Fruit fly (Drosophila melanogaster) whole organism, embryonic: ENCODE measurements around the gene CG17637.

Experiments used
- Abd-B ChIP-seq: fragments of 200-800 bp; sonication (Bioruptor generic); optimal IDR thresholded peaks from 2 replicates; lab custom pipeline; 2018; ENCODE audit warnings: missing biosample characterization, mild to moderate bottlenecking, missing genetic modification characterization, moderate library complexity
- Atf-2 ChIP-seq: fragments of 200-800 bp; sonication (Bioruptor generic); optimal IDR thresholded peaks from 2 replicates; lab custom pipeline; 2016; ENCODE audit warnings: missing biosample characterization, missing genetic modification characterization
- BEAF-32 ChIP-seq: fragments of 200-800 bp; sonication (Bioruptor generic); optimal IDR thresholded peaks from 3 replicates; lab custom pipeline; 2017; ENCODE audit warnings: missing biosample characterization, missing genetic modification characterization, mild to moderate bottlenecking, moderate library complexity, missing genetic modification reagents
- CG10209 ChIP-seq: fragments of 200-800 bp; sonication (Bioruptor generic); optimal IDR thresholded peaks from 3 replicates; lab custom pipeline; 2017; ENCODE audit warnings: missing biosample characterization, mild to moderate bottlenecking, missing genetic modification characterization, missing genetic modification reagents
- CG12659 ChIP-seq: fragments of 200-800 bp; sonication (Bioruptor generic); optimal IDR thresholded peaks from 3 replicates; lab custom pipeline; 2017; ENCODE audit warnings: mild to moderate bottlenecking, missing biosample characterization, missing genetic modification reagents, missing genetic modification characterization
- CG15011 ChIP-seq: fragments of 200-800 bp; sonication (Bioruptor generic); optimal IDR thresholded peaks from 3 replicates; lab custom pipeline; 2018; ENCODE audit warnings: missing biosample characterization, mild to moderate bottlenecking, missing genetic modification characterization
- CG15601 ChIP-seq: fragments of 200-800 bp; sonication (Bioruptor generic); optimal IDR thresholded peaks from 3 replicates; lab custom pipeline; 2019; ENCODE audit warnings: missing biosample characterization, mild to moderate bottlenecking, missing genetic modification characterization, moderate library complexity
- CG1603 ChIP-seq: fragments of 200-800 bp; sonication (Bioruptor generic); optimal IDR thresholded peaks from 2 replicates; lab custom pipeline; 2019; ENCODE audit warnings: missing biosample characterization, mild to moderate bottlenecking, missing genetic modification characterization, moderate library complexity
- CG16779 ChIP-seq: fragments of 200-800 bp; sonication (Bioruptor generic); IDR thresholded peaks from 2 replicates; pipeline ENCODE4 v1.3.6; 2022; ENCODE audit warnings: missing biosample characterization, missing genetic modification characterization
- CG17385 ChIP-seq: fragments of 200-800 bp; sonication (Bioruptor generic); optimal IDR thresholded peaks from 3 replicates; lab custom pipeline; 2018; ENCODE audit warnings: missing biosample characterization, mild to moderate bottlenecking, missing genetic modification characterization
- CG18476 ChIP-seq: fragments of 200-800 bp; sonication (Bioruptor generic); optimal IDR thresholded peaks from 2 replicates; lab custom pipeline; 2016; ENCODE audit warnings: missing biosample characterization, mild to moderate bottlenecking, missing genetic modification characterization
- CG18764 ChIP-seq: fragments of 200-800 bp; sonication (Bioruptor generic); optimal IDR thresholded peaks from 3 replicates; lab custom pipeline; 2016; ENCODE audit warnings: missing biosample characterization, missing genetic modification characterization
- CG2129 ChIP-seq: fragments of 200-800 bp; sonication (Bioruptor generic); IDR thresholded peaks from 2 replicates; pipeline ENCODE4 v1.3.6; 2022; ENCODE audit warnings: missing biosample characterization, missing genetic modification characterization; ENCODE audit not compliant: partially characterized antibody
- CG2875 ChIP-seq: fragments of 200-800 bp; sonication (Bioruptor generic); optimal IDR thresholded peaks from 2 replicates; lab custom pipeline; 2017; ENCODE audit warnings: missing biosample characterization, mild to moderate bottlenecking, missing genetic modification characterization, missing genetic modification reagents
- CG30020 ChIP-seq: fragments of 200-800 bp; optimal IDR thresholded peaks from 2 replicates; lab custom pipeline; 2019; ENCODE audit warnings: missing biosample characterization, mild to moderate bottlenecking, missing genetic modification characterization, moderate library complexity
- CG32532 ChIP-seq: fragments of 200-800 bp; sonication (Bioruptor generic); IDR thresholded peaks from 2 replicates; pipeline ENCODE4 v1.3.6; 2022; ENCODE audit warnings: missing biosample characterization, missing genetic modification characterization
- CG6654 ChIP-seq: fragments of 200-800 bp; sonication (Bioruptor generic); optimal IDR thresholded peaks from 2 replicates; lab custom pipeline; 2017; ENCODE audit warnings: missing biosample characterization, mild to moderate bottlenecking, missing genetic modification characterization
- CG6689 ChIP-seq: fragments of 200-800 bp; sonication (Bioruptor generic); IDR thresholded peaks from 2 replicates; pipeline ENCODE4 v1.3.6; 2022; ENCODE audit warnings: missing biosample characterization, missing genetic modification characterization
- CG9215 ChIP-seq: fragments of 200-800 bp; sonication (Bioruptor generic); IDR thresholded peaks from 2 replicates; pipeline ENCODE4 v1.3.6; 2022; ENCODE audit warnings: missing biosample characterization, missing genetic modification characterization
- CG9797 ChIP-seq: fragments of 200-800 bp; sonication (Bioruptor generic); optimal IDR thresholded peaks from 3 replicates; lab custom pipeline; 2018; ENCODE audit warnings: missing biosample characterization, mild to moderate bottlenecking, missing genetic modification characterization
- D ChIP-seq, 2 experiments: fragments of 200-800 bp in 1 of 2; fragments of >200 bp in 1 of 2; sonication (Bioruptor generic) in 1 of 2; optimal IDR thresholded peaks; 2 replicates in 1 of 2; 3 replicates in 1 of 2; lab custom pipeline; 2017; ENCODE audit warnings: mild to moderate bottlenecking in 1 of 2, missing biosample characterization in 1 of 2, missing genetic modification characterization in 1 of 2, missing genetic modification reagents in 1 of 2
- Deaf1 ChIP-seq: fragments of 200-800 bp; optimal IDR thresholded peaks from 3 replicates; lab custom pipeline; 2019; ENCODE audit warnings: missing biosample characterization, mild to moderate bottlenecking, missing genetic modification characterization, moderate library complexity
- Eip74EF ChIP-seq, 2 experiments: fragments of 200-800 bp in 1 of 2; fragments of >200 bp in 1 of 2; sonication (Bioruptor generic) in 1 of 2; optimal IDR thresholded peaks; 2 replicates each; lab custom pipeline; 2017 to 2019; ENCODE audit warnings: missing biosample characterization in 2 of 2, missing genetic modification characterization in 2 of 2, mild to moderate bottlenecking in 1 of 2, moderate library complexity in 1 of 2
- Ets65A ChIP-seq: fragments of 200-800 bp; sonication (Bioruptor generic); peaks from one replicate; lab custom pipeline; 2016; ENCODE audit warnings: missing biosample characterization, missing genetic modification characterization
- Fer2 ChIP-seq: fragments of 200-800 bp; sonication (Bioruptor generic); optimal IDR thresholded peaks from 2 replicates; lab custom pipeline; 2018; ENCODE audit warnings: missing biosample characterization, mild to moderate bottlenecking, missing genetic modification characterization, moderate library complexity
- Hey ChIP-seq: fragments of 200-800 bp; sonication (Bioruptor generic); optimal IDR thresholded peaks from 3 replicates; lab custom pipeline; 2018; ENCODE audit warnings: missing biosample characterization, mild to moderate bottlenecking, missing genetic modification characterization
- Nf-YC ChIP-seq: fragments of 200-800 bp; optimal IDR thresholded peaks from 3 replicates; lab custom pipeline; 2019; ENCODE audit warnings: missing biosample characterization, mild to moderate bottlenecking, missing genetic modification characterization, moderate library complexity
- Sin3A ChIP-seq: fragments of >200 bp; optimal IDR thresholded peaks from 2 replicates; lab custom pipeline; 2018
- Xbp1 ChIP-seq: fragments of 200-800 bp; sonication (Bioruptor generic); optimal IDR thresholded peaks from 3 replicates; lab custom pipeline; 2016; ENCODE audit warnings: missing biosample characterization, mild to moderate bottlenecking, missing genetic modification characterization
- Xrp1 ChIP-seq: fragments of 200-800 bp; sonication (Bioruptor generic); IDR thresholded peaks from 2 replicates; pipeline ENCODE4 v1.3.6; 2022; ENCODE audit warnings: missing biosample characterization, missing genetic modification characterization
- bowl ChIP-seq: fragments of 200-800 bp; sonication (Bioruptor generic); IDR thresholded peaks from 2 replicates; pipeline ENCODE4 v1.3.6; 2022; ENCODE audit warnings: missing biosample characterization, missing genetic modification characterization
- cg ChIP-seq: fragments of 200-800 bp; sonication (Bioruptor generic); optimal IDR thresholded peaks from 3 replicates; lab custom pipeline; 2019; ENCODE audit warnings: missing biosample characterization, mild to moderate bottlenecking, missing genetic modification characterization, moderate library complexity
- eve ChIP-seq, 2 experiments: fragments of >200 bp; optimal IDR thresholded peaks; 2 replicates each; lab custom pipeline; 2017; ENCODE audit warnings: missing biosample characterization in 2 of 2, missing genetic modification characterization in 2 of 2
- fd64A ChIP-seq: fragments of 200-800 bp; sonication (Bioruptor generic); optimal IDR thresholded peaks from 3 replicates; lab custom pipeline; 2018; ENCODE audit warnings: missing biosample characterization, mild to moderate bottlenecking, missing genetic modification characterization
- grau ChIP-seq: fragments of 200-800 bp; optimal IDR thresholded peaks from 3 replicates; lab custom pipeline; 2019; ENCODE audit warnings: missing biosample characterization, mild to moderate bottlenecking, missing genetic modification characterization, moderate library complexity
- gsb-n ChIP-seq: fragments of 200-800 bp; sonication (Bioruptor generic); optimal IDR thresholded peaks from 3 replicates; lab custom pipeline; 2018; ENCODE audit warnings: missing biosample characterization, mild to moderate bottlenecking, missing genetic modification characterization
- lab ChIP-seq: fragments of 200-800 bp; sonication (Bioruptor generic); optimal IDR thresholded peaks from 3 replicates; lab custom pipeline; 2017; ENCODE audit warnings: missing biosample characterization, missing genetic modification characterization, mild to moderate bottlenecking, moderate library complexity, missing genetic modification reagents
- org-1 ChIP-seq: fragments of 200-800 bp; sonication (Bioruptor generic); optimal IDR thresholded peaks from 2 replicates; lab custom pipeline; 2017; ENCODE audit warnings: missing biosample characterization, missing genetic modification characterization
- psq ChIP-seq: fragments of 200-800 bp; sonication (Bioruptor generic); optimal IDR thresholded peaks from 2 replicates; lab custom pipeline; 2017; ENCODE audit warnings: missing biosample characterization, missing genetic modification characterization
- ro ChIP-seq: fragments of 200-800 bp; sonication (Bioruptor generic); IDR thresholded peaks from 2 replicates; pipeline ENCODE4 v1.3.6; 2022; ENCODE audit warnings: missing biosample characterization, missing genetic modification characterization
- row ChIP-seq: fragments of 200-800 bp; sonication (Bioruptor generic); IDR thresholded peaks from 3 replicates; pipeline ENCODE4 v1.3.6; 2022; ENCODE audit warnings: missing biosample characterization, missing genetic modification characterization
- run ChIP-seq: fragments of 200-800 bp; sonication (Bioruptor generic); optimal IDR thresholded peaks from 3 replicates; lab custom pipeline; 2018; ENCODE audit warnings: missing biosample characterization, mild to moderate bottlenecking, missing genetic modification characterization
- stc ChIP-seq: fragments of 200-800 bp; sonication (Bioruptor generic); IDR thresholded peaks from 2 replicates; pipeline ENCODE4 v1.3.6; 2022; ENCODE audit warnings: missing biosample characterization, missing genetic modification characterization
- toy ChIP-seq: fragments of 200-800 bp; sonication (Bioruptor generic); IDR thresholded peaks from 2 replicates; pipeline ENCODE4 v1.3.6; 2022; ENCODE audit warnings: missing biosample characterization, missing genetic modification characterization
- unpg ChIP-seq: fragments of 200-800 bp; sonication (Bioruptor generic); optimal IDR thresholded peaks from 3 replicates; lab custom pipeline; 2018; ENCODE audit warnings: missing biosample characterization, mild to moderate bottlenecking, missing genetic modification characterization, moderate library complexity

CG17637 gene

dm6 chr3L:20470991-20471498 lies 32.9 kb upstream of the CG17637 start (continued):
- TF ChIP-seq grau (tag; lab: Kevin White, UChicago) (peak; percentile 16), CG17385 (GFP tag; lab: Kevin White, UChicago) (peak; percentile 39), CG6689 (GFP tag; lab: Robert Waterston, UW) (0 out of 2 replicates have a peak, but pooled peaks have one; percentile 15), unpg (GFP tag; lab: Kevin White, UChicago) (peak; percentile 65), CG6654 (GFP tag; lab: Kevin White, UChicago) (peak; percentile 15), CG12659 (GFP tag; lab: Kevin White, UChicago) (peak; percentile 53)
- TF ChIP-seq, all 482 proteins: peak for 221

DNA sequence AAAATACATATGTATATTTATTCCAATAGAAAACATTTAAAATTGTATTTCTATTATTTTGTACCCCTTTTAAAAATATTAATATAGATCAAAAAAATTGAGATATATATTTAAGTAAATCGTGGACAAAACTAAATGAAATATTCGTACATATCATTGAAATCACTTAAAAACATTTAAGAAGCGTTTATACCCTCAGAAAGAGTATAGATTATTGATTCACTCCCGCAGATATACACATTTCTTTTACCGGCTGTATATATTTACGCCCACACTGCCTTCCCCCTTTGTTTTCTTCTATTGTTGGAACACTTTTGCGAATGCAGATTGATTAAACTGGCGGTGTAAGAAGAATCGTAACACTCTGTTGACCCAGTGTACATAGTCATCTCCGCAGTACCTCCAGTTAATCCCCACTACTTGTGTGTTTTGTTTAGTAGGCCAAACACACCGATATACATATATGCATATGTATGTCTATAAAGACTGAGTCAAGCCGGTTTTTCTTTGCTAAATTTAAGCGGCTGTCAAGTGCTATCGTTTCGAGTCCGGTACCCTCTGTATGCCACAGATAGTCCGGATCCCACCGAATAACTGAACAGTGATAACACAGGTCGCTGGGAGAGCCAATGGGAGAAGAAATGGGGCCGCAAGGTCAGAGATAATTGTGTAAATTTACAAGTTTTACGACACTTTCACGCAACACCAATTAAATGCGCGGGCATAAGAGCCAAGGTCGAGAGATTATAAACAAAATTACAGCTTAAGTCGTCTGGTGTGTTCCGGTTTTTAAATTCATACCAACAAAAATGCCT lies 32.3 kb upstream of the CG17637 start:
- TF ChIP-seq bowl (GFP tag; lab: Robert Waterston, UW) (0 out of 2 replicates have a peak, but pooled peaks have one; percentile 22), Eip74EF (GFP tag; optimal IDR thresholded peaks at IDR 0.05; lab: Kevin White, UChicago) (peak in 1 of 2 experiments; percentile 13), Xbp1 (GFP tag; lab: Kevin White, UChicago) (no peak), toy (GFP tag; lab: Robert Waterston, UW) (no peak), CG9797 (GFP tag; lab: Kevin White, UChicago) (no peak), D (optimal IDR thresholded peaks at IDR 0.05; lab: Kevin White, UChicago) (no peak), D (GFP tag; optimal IDR thresholded peaks at IDR 0.05; lab: Kevin White, UChicago) (peak; percentile 34), CG16779 (GFP tag; lab: Robert Waterston, UW) (no peak), BEAF-32 (no peak), Nf-YC (tag; lab: Kevin White, UChicago) (no peak), CG32532 (GFP tag; lab: Robert Waterston, UW) (no peak), Hey (tag; lab: Kevin White, UChicago) (peak; percentile 61), gsb-n (tag; lab: Kevin White, UChicago) (peak; percentile 34), cg (GFP tag; lab: Kevin White, UChicago) (no peak), Atf-2 (GFP tag; lab: Kevin White, UChicago) (peak; percentile 39), stc (GFP tag; lab: Robert Waterston, UW) (0 out of 2 replicates have a peak, but pooled peaks have one; percentile 5), CG18764 (GFP tag; lab: Kevin White, UChicago) (peak; percentile 46), Abd-B (peak; percentile 40), CG1603 (tag; lab: Kevin White, UChicago) (peak; percentile 85), Sin3A (no peak), CG30020 (no peak), eve (GFP tag; optimal IDR thresholded peaks at IDR 0.05; lab: Kevin White, UChicago) (peak in 1 of 2 experiments; percentile 64), grau (tag; lab: Kevin White, UChicago) (peak; percentile 54), fd64A (GFP tag; lab: Kevin White, UChicago) (peak; percentile 75), run (tag; lab: Kevin White, UChicago) (no peak), ro (GFP tag; lab: Robert Waterston, UW) (no peak), CG15011 (GFP tag; lab: Kevin White, UChicago) (peak; percentile 73), CG2875 (peak; percentile 79), lab (GFP tag; lab: Kevin White, UChicago) (peak; percentile 43), psq (GFP tag; lab: Kevin White, UChicago) (peak; percentile 47), CG10209 (GFP tag; lab: Kevin White, UChicago) (peak; percentile 76), Xrp1 (GFP tag; lab: Robert Waterston, UW) (peak; percentile 57), CG9215 (GFP tag; lab: Robert Waterston, UW) (no peak), Fer2 (tag; lab: Kevin White, UChicago) (no peak), Ets65A (GFP tag; lab: Kevin White, UChicago) (peak; percentile 47), Deaf1 (tag; lab: Kevin White, UChicago) (no peak), CG18476 (GFP tag; lab: Kevin White, UChicago) (peak; percentile 41), row (GFP tag; lab: Robert Waterston, UW) (no peak; the same call in 1 of the 3 replicates), CG2129 (GFP tag; lab: Robert Waterston, UW) (no peak), org-1 (peak; percentile 76), CG15601 (tag; lab: Kevin White, UChicago) (peak; percentile 63)
